Worm (Caenorhabditis elegans): ENCODE data around the gene sym-3.

The sym-3 gene

ce11 chrX:5773471-5773870, at the start of gene sym-3:
TSS of gene sym-3 (plus strand) at chrX:5773771.
- TF ChIP-seq him-1 (tag; optimal IDR thresholded peaks at IDR 0.05), result no peak
- TF ChIP-seq dao-5 (tag; optimal IDR thresholded peaks at IDR 0.05), result no peak
- no peak for TF ChIP-seq W03F9.2 (tag; optimal IDR thresholded peaks at IDR 0.05)

ce11 chrX:5724544-5724943, 49.0 kb upstream of the sym-3 start:
- TF ChIP-seq W03F9.2 (tag; optimal IDR thresholded peaks at IDR 0.05), result no peak
- no peak for TF ChIP-seq dao-5 (tag; optimal IDR thresholded peaks at IDR 0.05)
- TF ChIP-seq him-1 (tag; optimal IDR thresholded peaks at IDR 0.05), result no peak

DNA sequence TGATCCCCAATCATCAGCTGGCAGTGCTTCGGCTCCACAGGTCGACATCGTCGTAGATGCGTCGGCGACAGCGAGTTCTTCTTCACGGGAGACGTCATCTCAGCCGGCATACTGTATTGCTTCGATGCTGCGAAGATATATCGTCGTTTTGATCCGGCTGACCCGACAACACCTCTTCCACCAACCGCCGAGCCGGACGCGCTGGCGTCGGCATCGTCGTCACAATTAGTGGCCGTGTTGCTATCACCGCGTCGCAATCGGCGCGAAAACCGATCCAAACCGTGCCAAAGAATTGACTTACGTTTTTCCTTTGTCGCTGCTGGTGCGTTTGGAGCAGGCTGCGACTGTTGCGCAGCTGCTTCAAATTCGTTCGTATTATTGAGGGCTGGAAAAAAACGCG, 47.4 kb upstream of the sym-3 start:
- no peak for TF ChIP-seq dao-5 (tag; optimal IDR thresholded peaks at IDR 0.05)
- no peak for TF ChIP-seq W03F9.2 (tag; optimal IDR thresholded peaks at IDR 0.05)
- TF ChIP-seq him-1 (tag; optimal IDR thresholded peaks at IDR 0.05), result no peak

- no peak for TF ChIP-seq W03F9.2 (tag; optimal IDR thresholded peaks at IDR 0.05)
- TF ChIP-seq dao-5 (tag; optimal IDR thresholded peaks at IDR 0.05), result no peak
- TF ChIP-seq him-1 (tag; optimal IDR thresholded peaks at IDR 0.05), result peak; percentile 84
These were observed 44.6 kb upstream of the sym-3 start for ce11 chrX:5728956-5729467.

- TF ChIP-seq dao-5 (tag; optimal IDR thresholded peaks at IDR 0.05) (no peak), him-1 (tag; optimal IDR thresholded peaks at IDR 0.05) (no peak), W03F9.2 (tag; optimal IDR thresholded peaks at IDR 0.05) (no peak)
These were observed 39.8 kb upstream of the sym-3 start, which contains the start of gene rgs-6 for ce11 chrX:5733728-5734252. TSS of gene rgs-6 (minus strand) at chrX:5733778.

DNA sequence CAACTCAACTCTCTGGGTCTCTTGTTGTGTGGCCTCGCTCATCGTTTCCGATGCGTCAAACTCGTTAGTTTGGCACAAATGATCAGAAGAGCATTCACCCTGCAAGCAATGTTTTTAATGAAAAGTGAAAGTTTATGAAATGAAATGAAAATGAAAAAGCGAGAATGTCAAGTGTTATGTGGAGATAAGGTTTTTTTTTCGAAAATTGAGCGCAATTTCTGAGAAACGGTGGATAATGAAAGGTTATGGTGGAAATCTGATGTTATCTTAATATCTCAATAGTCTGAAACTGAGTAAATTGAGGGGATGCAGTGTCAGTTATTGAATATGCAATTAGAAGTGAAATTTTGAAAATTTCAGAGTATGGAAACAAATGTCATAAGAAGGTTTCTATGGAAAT, 30.4 kb upstream of the sym-3 start, which contains the start of gene gnrr-4:
Gene gnrr-4 (minus strand): TSS at position 101 of the 400 bp plus-strand sequence.
- TF ChIP-seq him-1 (tag; optimal IDR thresholded peaks at IDR 0.05) (no peak), W03F9.2 (tag; optimal IDR thresholded peaks at IDR 0.05) (no peak), dao-5 (tag; optimal IDR thresholded peaks at IDR 0.05) (no peak)

DNA sequence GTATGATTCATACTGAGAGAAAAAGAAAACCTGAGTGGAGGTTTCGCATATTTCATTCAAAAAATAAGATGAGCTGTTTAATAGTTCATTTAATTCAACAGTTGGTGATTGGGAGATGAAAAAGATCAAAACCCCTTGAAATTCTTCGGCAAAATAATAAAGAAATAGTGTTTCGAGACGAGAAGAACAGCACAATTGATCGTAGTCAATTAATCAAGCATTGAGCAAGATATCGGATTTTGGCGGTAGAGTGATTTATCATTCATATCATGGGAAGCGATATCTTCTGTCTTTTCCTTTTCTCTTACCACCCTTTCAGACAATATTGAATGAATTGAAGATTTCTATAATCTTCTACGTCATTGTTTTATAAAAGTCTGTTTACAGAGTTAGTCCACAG, 26.9 kb upstream of the sym-3 start:
- TF ChIP-seq him-1 (tag; optimal IDR thresholded peaks at IDR 0.05), result no peak
- TF ChIP-seq dao-5 (tag; optimal IDR thresholded peaks at IDR 0.05), result no peak
- TF ChIP-seq W03F9.2 (tag; optimal IDR thresholded peaks at IDR 0.05), result no peak

- no peak for TF ChIP-seq dao-5 (tag; optimal IDR thresholded peaks at IDR 0.05)
- no peak for TF ChIP-seq W03F9.2 (tag; optimal IDR thresholded peaks at IDR 0.05)
- no peak for TF ChIP-seq him-1 (tag; optimal IDR thresholded peaks at IDR 0.05)
These were observed 20.4 kb upstream of the sym-3 start for ce11 chrX:5753141-5753540.

- no peak for TF ChIP-seq dao-5 (tag; optimal IDR thresholded peaks at IDR 0.05)
- no peak for TF ChIP-seq him-1 (tag; optimal IDR thresholded peaks at IDR 0.05)
- no peak for TF ChIP-seq W03F9.2 (tag; optimal IDR thresholded peaks at IDR 0.05)
These were observed 10.3 kb upstream of the sym-3 start, which contains the start of gene tag-294 for ce11 chrX:5763292-5763691. TSS of gene tag-294 (minus strand) at chrX:5763392.

DNA sequence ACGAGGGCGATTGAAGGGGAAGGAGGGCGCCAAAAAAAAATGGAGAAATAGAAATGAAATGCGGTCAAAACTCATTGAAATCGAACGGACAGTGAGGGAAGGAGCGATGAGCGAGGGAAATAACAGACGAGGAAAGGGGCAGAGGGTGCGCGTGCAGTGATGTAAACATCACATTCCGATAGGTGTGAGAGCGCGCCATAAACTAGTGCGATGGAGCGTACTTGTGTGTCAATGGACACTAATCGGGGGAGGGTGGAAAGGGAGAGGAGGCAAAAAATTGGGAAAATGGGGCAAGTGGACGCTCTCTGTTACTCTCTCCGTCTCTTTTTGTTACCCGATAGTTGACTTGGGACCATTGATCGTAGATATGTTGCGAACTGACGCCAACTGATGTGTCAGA, 9.7 kb upstream of the sym-3 start:
- TF ChIP-seq him-1 (tag; optimal IDR thresholded peaks at IDR 0.05), result no peak
- no peak for TF ChIP-seq W03F9.2 (tag; optimal IDR thresholded peaks at IDR 0.05)

- TF ChIP-seq W03F9.2 (tag; optimal IDR thresholded peaks at IDR 0.05), result no peak
- no peak for TF ChIP-seq him-1 (tag; optimal IDR thresholded peaks at IDR 0.05)
- no peak for TF ChIP-seq dao-5 (tag; optimal IDR thresholded peaks at IDR 0.05)
These were observed 8.8 kb upstream of the sym-3 start for ce11 chrX:5764739-5765138.

DNA sequence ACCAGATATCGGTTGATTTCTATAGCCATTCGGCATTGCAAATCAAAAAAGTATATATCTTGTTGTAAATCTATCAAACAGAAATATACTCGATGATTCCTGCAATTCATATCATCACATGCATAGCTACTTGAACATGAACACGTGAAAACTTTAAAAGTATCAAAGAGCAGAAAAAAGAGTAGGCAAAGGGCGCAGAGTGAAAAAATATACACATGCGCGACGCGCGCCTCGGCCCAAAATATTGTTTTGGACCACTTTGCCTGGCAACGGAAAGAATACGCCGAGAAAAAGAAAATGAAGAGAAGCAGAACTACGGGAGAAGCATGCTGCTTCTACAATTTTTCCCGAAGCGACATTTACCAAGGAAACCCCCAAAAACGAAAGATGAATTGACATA, 2.9 kb upstream of the sym-3 start, which contains the start of gene C54H2.4:
Gene C54H2.4 (minus strand): TSS at position 101 of the 400 bp plus-strand sequence.
- TF ChIP-seq W03F9.2 (tag; optimal IDR thresholded peaks at IDR 0.05) (no peak), dao-5 (tag; optimal IDR thresholded peaks at IDR 0.05) (no peak), him-1 (tag; optimal IDR thresholded peaks at IDR 0.05) (no peak)

ce11 chrX:5772538-5773154, 925 bp upstream of the sym-3 start:
- TF ChIP-seq him-1 (tag; optimal IDR thresholded peaks at IDR 0.05) (no peak), dao-5 (tag; optimal IDR thresholded peaks at IDR 0.05) (no peak), W03F9.2 (tag; optimal IDR thresholded peaks at IDR 0.05) (no peak)

- TF ChIP-seq him-1 (tag; optimal IDR thresholded peaks at IDR 0.05) (peak; percentile 71), dao-5 (tag; optimal IDR thresholded peaks at IDR 0.05) (no peak), W03F9.2 (tag; optimal IDR thresholded peaks at IDR 0.05) (peak; percentile 18)
These were observed 2.3 kb downstream of the sym-3 start for ce11 chrX:5775804-5776252.

All from whole organism, L4/young adult.